Worm (Caenorhabditis elegans): ENCODE results near the gene rig-6.

Gene rig-6

ce11 chrII:4756751-4757150, 55.1 kb downstream of the rig-6 start, which contains the start of gene C27D9.2:
Gene C27D9.2, minus strand, starts transcription at chrII:4756851.
- no peak for TF ChIP-seq pes-1 (GFP tag; IDR thresholded peaks at IDR 0.05)
- TF ChIP-seq F13C5.2 (tag; optimal IDR thresholded peaks at IDR 0.05): no peak
- no peak for TF ChIP-seq tbx-37 (GFP tag; conservative IDR thresholded peaks at IDR 0.05)
- TF ChIP-seq ceh-36 (tag; optimal IDR thresholded peaks at IDR 0.05): no peak
- no peak for TF ChIP-seq hmg-4 (GFP tag; optimal IDR thresholded peaks at IDR 0.05)
- TF ChIP-seq hmbx-1 (tag; optimal IDR thresholded peaks at IDR 0.05): no peak
- TF ChIP-seq ets-7 (tag; optimal IDR thresholded peaks at IDR 0.05): no peak
- TF ChIP-seq tbx-11 (GFP tag; IDR thresholded peaks at IDR 0.05): no peak
- no peak for TF ChIP-seq tra-4 (tag; optimal IDR thresholded peaks at IDR 0.05)
- TF ChIP-seq ceh-13 (GFP tag; optimal IDR thresholded peaks at IDR 0.05): no peak
- no peak for TF ChIP-seq hnd-1 (tag; optimal IDR thresholded peaks at IDR 0.05)
- no peak for TF ChIP-seq flt-1 (GFP tag; IDR thresholded peaks at IDR 0.05)
- no peak for TF ChIP-seq B0310.2 (tag; optimal IDR thresholded peaks at IDR 0.05)
- TF ChIP-seq ama-1 (optimal IDR thresholded peaks at IDR 0.05): no peak
- no peak for TF ChIP-seq aly-1 (tag; optimal IDR thresholded peaks at IDR 0.05)
- no peak for TF ChIP-seq sea-1 (GFP tag; conservative IDR thresholded peaks at IDR 0.05)
- TF ChIP-seq scrt-1 (GFP tag; IDR thresholded peaks at IDR 0.05): no peak

- TF ChIP-seq hnd-1 (tag; optimal IDR thresholded peaks at IDR 0.05): no peak
- TF ChIP-seq pes-1 (GFP tag; IDR thresholded peaks at IDR 0.05): no peak
- no peak for TF ChIP-seq F13C5.2 (tag; optimal IDR thresholded peaks at IDR 0.05)
- no peak for TF ChIP-seq tbx-37 (GFP tag; conservative IDR thresholded peaks at IDR 0.05)
- TF ChIP-seq B0310.2 (tag; optimal IDR thresholded peaks at IDR 0.05): no peak
- no peak for TF ChIP-seq tbx-11 (GFP tag; IDR thresholded peaks at IDR 0.05)
- no peak for TF ChIP-seq hmbx-1 (tag; optimal IDR thresholded peaks at IDR 0.05)
- TF ChIP-seq aly-1 (tag; optimal IDR thresholded peaks at IDR 0.05): no peak
- TF ChIP-seq flt-1 (GFP tag; IDR thresholded peaks at IDR 0.05): no peak
- TF ChIP-seq ama-1 (optimal IDR thresholded peaks at IDR 0.05): no peak
- TF ChIP-seq scrt-1 (GFP tag; IDR thresholded peaks at IDR 0.05): no peak
- no peak for TF ChIP-seq ceh-13 (GFP tag; optimal IDR thresholded peaks at IDR 0.05)
- TF ChIP-seq ceh-36 (tag; optimal IDR thresholded peaks at IDR 0.05): no peak
- TF ChIP-seq tra-4 (tag; optimal IDR thresholded peaks at IDR 0.05): no peak
- TF ChIP-seq hmg-4 (GFP tag; optimal IDR thresholded peaks at IDR 0.05): no peak
- no peak for TF ChIP-seq ets-7 (tag; optimal IDR thresholded peaks at IDR 0.05)
- no peak for TF ChIP-seq sea-1 (GFP tag; conservative IDR thresholded peaks at IDR 0.05)
These were observed 56.2 kb downstream of the rig-6 start for ce11 chrII:4755654-4756053.

ce11 chrII:4753133-4753532, 58.8 kb downstream of the rig-6 start, which contains the start of gene C27D9.1:
Gene C27D9.1, plus strand, starts transcription at chrII:4753413.
- no peak for TF ChIP-seq sea-1 (GFP tag; conservative IDR thresholded peaks at IDR 0.05)
- no peak for TF ChIP-seq hmbx-1 (tag; optimal IDR thresholded peaks at IDR 0.05)
- no peak for TF ChIP-seq B0310.2 (tag; optimal IDR thresholded peaks at IDR 0.05)
- no peak for TF ChIP-seq ets-7 (tag; optimal IDR thresholded peaks at IDR 0.05)
- no peak for TF ChIP-seq tra-4 (tag; optimal IDR thresholded peaks at IDR 0.05)
- no peak for TF ChIP-seq ceh-36 (tag; optimal IDR thresholded peaks at IDR 0.05)
- no peak for TF ChIP-seq scrt-1 (GFP tag; IDR thresholded peaks at IDR 0.05)
- no peak for TF ChIP-seq tbx-11 (GFP tag; IDR thresholded peaks at IDR 0.05)
- TF ChIP-seq tbx-37 (GFP tag; conservative IDR thresholded peaks at IDR 0.05): no peak
- TF ChIP-seq ama-1 (optimal IDR thresholded peaks at IDR 0.05): no peak
- TF ChIP-seq hnd-1 (tag; optimal IDR thresholded peaks at IDR 0.05): no peak
- TF ChIP-seq ceh-13 (GFP tag; optimal IDR thresholded peaks at IDR 0.05): no peak
- no peak for TF ChIP-seq aly-1 (tag; optimal IDR thresholded peaks at IDR 0.05)
- no peak for TF ChIP-seq hmg-4 (GFP tag; optimal IDR thresholded peaks at IDR 0.05)
- TF ChIP-seq pes-1 (GFP tag; IDR thresholded peaks at IDR 0.05): no peak
- TF ChIP-seq F13C5.2 (tag; optimal IDR thresholded peaks at IDR 0.05): no peak
- no peak for TF ChIP-seq flt-1 (GFP tag; IDR thresholded peaks at IDR 0.05)

ce11 chrII:4752257-4752728, 59.6 kb downstream of the rig-6 start, which contains the start of gene F41C3.1:
Gene F41C3.1, plus strand, starts transcription at chrII:4752307.
- no peak for TF ChIP-seq tra-4 (tag; optimal IDR thresholded peaks at IDR 0.05)
- TF ChIP-seq tbx-11 (GFP tag; IDR thresholded peaks at IDR 0.05): no peak
- TF ChIP-seq tbx-37 (GFP tag; conservative IDR thresholded peaks at IDR 0.05): no peak
- no peak for TF ChIP-seq flt-1 (GFP tag; IDR thresholded peaks at IDR 0.05)
- TF ChIP-seq F13C5.2 (tag; optimal IDR thresholded peaks at IDR 0.05): no peak
- TF ChIP-seq ets-7 (tag; optimal IDR thresholded peaks at IDR 0.05): no peak
- no peak for TF ChIP-seq ceh-13 (GFP tag; optimal IDR thresholded peaks at IDR 0.05)
- TF ChIP-seq sea-1 (GFP tag; conservative IDR thresholded peaks at IDR 0.05): no peak
- TF ChIP-seq B0310.2 (tag; optimal IDR thresholded peaks at IDR 0.05): no peak
- no peak for TF ChIP-seq ama-1 (optimal IDR thresholded peaks at IDR 0.05)
- TF ChIP-seq pes-1 (GFP tag; IDR thresholded peaks at IDR 0.05): no peak
- no peak for TF ChIP-seq ceh-36 (tag; optimal IDR thresholded peaks at IDR 0.05)

- TF ChIP-seq hnd-1 (tag; optimal IDR thresholded peaks at IDR 0.05): no peak
- TF ChIP-seq tbx-37 (GFP tag; conservative IDR thresholded peaks at IDR 0.05): no peak
- no peak for TF ChIP-seq hmg-4 (GFP tag; optimal IDR thresholded peaks at IDR 0.05)
- TF ChIP-seq scrt-1 (GFP tag; IDR thresholded peaks at IDR 0.05): no peak
These were observed 62.3 kb downstream of the rig-6 start, which contains the start of gene F41C3.2 for ce11 chrII:4749581-4749980. Gene F41C3.2, plus strand, starts transcription at chrII:4749968.

ce11 chrII:4748374-4748773, 63.5 kb downstream of the rig-6 start:
- TF ChIP-seq tra-4 (tag; optimal IDR thresholded peaks at IDR 0.05) (no peak), hmg-4 (GFP tag; optimal IDR thresholded peaks at IDR 0.05) (no peak), ceh-13 (GFP tag; optimal IDR thresholded peaks at IDR 0.05) (no peak), tbx-11 (GFP tag; IDR thresholded peaks at IDR 0.05) (no peak), ama-1 (optimal IDR thresholded peaks at IDR 0.05) (no peak), hnd-1 (tag; optimal IDR thresholded peaks at IDR 0.05) (no peak)

Measured in whole organism, early embryonic.